Worm (Caenorhabditis elegans): ENCODE data around the gene C30G12.2.

C30G12.2 gene

ce11 chrII:7287140-7287539, 3.1 kb upstream of the C30G12.2 start:
- TF ChIP-seq bed-3 (GFP tag; optimal IDR thresholded peaks at IDR 0.05) (no peak), nhr-237 (tag; optimal IDR thresholded peaks at IDR 0.05) (no peak), nhr-76 (tag; optimal IDR thresholded peaks at IDR 0.05) (no peak), ceh-43 (GFP tag; optimal IDR thresholded peaks at IDR 0.05) (no peak), mls-2 (tag; optimal IDR thresholded peaks at IDR 0.05) (no peak), nhr-2 (tag; optimal IDR thresholded peaks at IDR 0.05) (no peak), mep-1 (tag; optimal IDR thresholded peaks at IDR 0.05) (no peak)

- TF ChIP-seq blmp-1 (tag; optimal IDR thresholded peaks at IDR 0.05) (no peak), drap-1 (GFP tag; optimal IDR thresholded peaks at IDR 0.05) (no peak), elt-3 (tag; optimal IDR thresholded peaks at IDR 0.05) (peak; percentile 73)
These were observed 2.5 kb upstream of the C30G12.2 start for ce11 chrII:7287709-7288108.

- TF ChIP-seq bed-3 (GFP tag; optimal IDR thresholded peaks at IDR 0.05), result no peak
- no peak for TF ChIP-seq zip-8 (tag; optimal IDR thresholded peaks at IDR 0.05)
- no peak for TF ChIP-seq elt-1 (tag; optimal IDR thresholded peaks at IDR 0.05; ENCODE audit: borderline replicate concordance, insufficient read depth)
- no peak for TF ChIP-seq unc-120 (tag; optimal IDR thresholded peaks at IDR 0.05; ENCODE audit: poor library complexity, severe bottlenecking)
- TF ChIP-seq nhr-12 (tag; optimal IDR thresholded peaks at IDR 0.05), result no peak
These were observed 5.7 kb downstream of the C30G12.2 start, which contains the start of gene C30G12.6 for ce11 chrII:7295917-7296316. C30G12.6 (minus strand) TSS chrII:7296017.

- TF ChIP-seq nhr-76 (tag; optimal IDR thresholded peaks at IDR 0.05), result no peak
These were observed 8.0 kb downstream of the C30G12.2 start, which contains the start of gene puf-8 for ce11 chrII:7298197-7298682. puf-8 (minus strand) TSS chrII:7298247.

ce11 chrII:7299042-7299441, 8.8 kb downstream of the C30G12.2 start, which contains the start of gene C30G12.1:
C30G12.1 (plus strand) TSS chrII:7299342.
- no peak for TF ChIP-seq pha-4 (tag; optimal IDR thresholded peaks at IDR 0.05)
- no peak for TF ChIP-seq nhr-12 (tag; optimal IDR thresholded peaks at IDR 0.05)
- no peak for TF ChIP-seq sem-2 (GFP tag; optimal IDR thresholded peaks at IDR 0.05)
- no peak for TF ChIP-seq ceh-43 (GFP tag; optimal IDR thresholded peaks at IDR 0.05)
- TF ChIP-seq ceh-39 (tag; optimal IDR thresholded peaks at IDR 0.05), result no peak
- no peak for TF ChIP-seq lsy-2 (tag; optimal IDR thresholded peaks at IDR 0.05)
- TF ChIP-seq elt-3 (tag; optimal IDR thresholded peaks at IDR 0.05), result no peak
- TF ChIP-seq mep-1 (tag; optimal IDR thresholded peaks at IDR 0.05), result no peak
- no peak for TF ChIP-seq snpc-4 (tag; optimal IDR thresholded peaks at IDR 0.05)
- TF ChIP-seq lin-13 (tag; optimal IDR thresholded peaks at IDR 0.05), result no peak
- no peak for TF ChIP-seq elt-1 (tag; optimal IDR thresholded peaks at IDR 0.05; ENCODE audit: borderline replicate concordance, insufficient read depth)

- TF ChIP-seq mls-2 (tag; optimal IDR thresholded peaks at IDR 0.05) (no peak), flh-1 (GFP tag; optimal IDR thresholded peaks at IDR 0.05) (no peak), nhr-237 (tag; optimal IDR thresholded peaks at IDR 0.05) (no peak), bed-3 (GFP tag; optimal IDR thresholded peaks at IDR 0.05) (no peak), nhr-2 (tag; optimal IDR thresholded peaks at IDR 0.05) (no peak), nhr-28 (tag; optimal IDR thresholded peaks at IDR 0.05) (no peak), ceh-43 (GFP tag; optimal IDR thresholded peaks at IDR 0.05) (no peak), ham-2 (GFP tag; optimal IDR thresholded peaks at IDR 0.05) (no peak), lin-13 (tag; optimal IDR thresholded peaks at IDR 0.05) (peak; percentile 50), unc-120 (tag; optimal IDR thresholded peaks at IDR 0.05; ENCODE audit: poor library complexity, severe bottlenecking) (no peak), ceh-83 (GFP tag; optimal IDR thresholded peaks at IDR 0.05) (no peak), blmp-1 (tag; optimal IDR thresholded peaks at IDR 0.05) (no peak), sptf-1 (tag; optimal IDR thresholded peaks at IDR 0.05) (no peak), hlh-1 (tag; optimal IDR thresholded peaks at IDR 0.05) (peak; percentile 0), drap-1 (GFP tag; optimal IDR thresholded peaks at IDR 0.05) (no peak), tbx-8 (GFP tag; optimal IDR thresholded peaks at IDR 0.05) (no peak), cnd-1 (tag; optimal IDR thresholded peaks at IDR 0.05) (peak; percentile 32), mep-1 (tag; optimal IDR thresholded peaks at IDR 0.05) (peak; percentile 29), mab-5 (tag; optimal IDR thresholded peaks at IDR 0.05) (no peak), unc-39 (tag; optimal IDR thresholded peaks at IDR 0.05) (no peak), ceh-39 (tag; optimal IDR thresholded peaks at IDR 0.05) (no peak), lsy-2 (tag; optimal IDR thresholded peaks at IDR 0.05) (no peak), elt-3 (tag; optimal IDR thresholded peaks at IDR 0.05) (no peak), zip-8 (tag; optimal IDR thresholded peaks at IDR 0.05) (no peak), nhr-76 (tag; optimal IDR thresholded peaks at IDR 0.05) (no peak), snpc-4 (tag; optimal IDR thresholded peaks at IDR 0.05) (no peak), pha-4 (tag; optimal IDR thresholded peaks at IDR 0.05) (peak; percentile 48), nhr-12 (tag; optimal IDR thresholded peaks at IDR 0.05) (no peak), unc-62 (GFP tag; optimal IDR thresholded peaks at IDR 0.05) (no peak), ztf-11 (tag; optimal IDR thresholded peaks at IDR 0.05) (no peak), M03D4.4 (tag; optimal IDR thresholded peaks at IDR 0.05) (peak; percentile 33), lin-32 (GFP tag; optimal IDR thresholded peaks at IDR 0.05) (no peak), ces-1 (GFP tag; optimal IDR thresholded peaks at IDR 0.05) (no peak), sem-2 (GFP tag; optimal IDR thresholded peaks at IDR 0.05) (no peak), elt-1 (tag; optimal IDR thresholded peaks at IDR 0.05; ENCODE audit: borderline replicate concordance, insufficient read depth) (no peak)
These were observed 11.5 kb downstream of the C30G12.2 start, which contains the start of gene cul-4 for ce11 chrII:7301670-7302151. cul-4 (plus strand) TSS chrII:7302101.

Data from whole organism, mixed stage, embryonic.